Worm (Caenorhabditis elegans): Measurements from ENCODE around the gene irld-50.
A peak's percentile ranks its signal among the peaks of the same experiment; 100 is the strongest.

irld-50 gene

ce11 chrII:2943966-2944365 lies at the start of gene irld-50, which contains the start of gene irld-49:
Gene irld-50 (minus strand): TSS chrII:2944066.
Gene irld-49 (plus strand): TSS chrII:2944176.
- TF ChIP-seq gmeb-1 (tag; optimal IDR thresholded peaks at IDR 0.05), result no peak
- no peak for TF ChIP-seq sem-4 (tag; optimal IDR thresholded peaks at IDR 0.05)
- no peak for TF ChIP-seq mbf-1 (tag; optimal IDR thresholded peaks at IDR 0.05)
- no peak for TF ChIP-seq nhr-237 (tag; optimal IDR thresholded peaks at IDR 0.05)
- TF ChIP-seq ama-1 (optimal IDR thresholded peaks at IDR 0.05), result no peak
- no peak for TF ChIP-seq lin-11 (tag; optimal IDR thresholded peaks at IDR 0.05)
- no peak for TF ChIP-seq nhr-12 (tag; optimal IDR thresholded peaks at IDR 0.05)
- no peak for TF ChIP-seq mdl-1 (tag; optimal IDR thresholded peaks at IDR 0.05)
- no peak for TF ChIP-seq snpc-4 (tag; optimal IDR thresholded peaks at IDR 0.05)
- no peak for TF ChIP-seq nhr-21 (tag; optimal IDR thresholded peaks at IDR 0.05)
- TF ChIP-seq egl-27 (tag; optimal IDR thresholded peaks at IDR 0.05), result no peak

- TF ChIP-seq ceh-16 (tag; optimal IDR thresholded peaks at IDR 0.05) (no peak), mbf-1 (tag; optimal IDR thresholded peaks at IDR 0.05) (no peak), unc-62 (GFP tag; optimal IDR thresholded peaks at IDR 0.05) (no peak), blmp-1 (tag; optimal IDR thresholded peaks at IDR 0.05; ENCODE audit: insufficient read depth) (no peak), nhr-25 (tag; optimal IDR thresholded peaks at IDR 0.05) (no peak), ama-1 (optimal IDR thresholded peaks at IDR 0.05) (no peak), sma-9 (GFP tag; optimal IDR thresholded peaks at IDR 0.05) (no peak), sma-9 (tag; optimal IDR thresholded peaks at IDR 0.05) (no peak), unc-39 (tag; optimal IDR thresholded peaks at IDR 0.05) (no peak), ztf-1 (GFP tag; conservative IDR thresholded peaks at IDR 0.05) (no peak), nhr-6 (tag; optimal IDR thresholded peaks at IDR 0.05) (no peak), nhr-23 (tag; optimal IDR thresholded peaks at IDR 0.05) (no peak), nhr-10 (tag; optimal IDR thresholded peaks at IDR 0.05) (no peak), ceh-82 (tag; optimal IDR thresholded peaks at IDR 0.05) (no peak), nhr-77 (tag; optimal IDR thresholded peaks at IDR 0.05) (no peak), gmeb-1 (tag; optimal IDR thresholded peaks at IDR 0.05) (no peak)
Measured at ce11 chrII:2992300-2992699, 48.4 kb upstream of the irld-50 start.

ce11 chrII:2991555-2992083 lies 47.8 kb upstream of the irld-50 start, which contains the start of gene K08A2.2:
Gene K08A2.2 (plus strand): TSS chrII:2991605.
- TF ChIP-seq unc-55 (GFP tag; optimal IDR thresholded peaks at IDR 0.05), result peak; percentile 17
- no peak for TF ChIP-seq ztf-1 (GFP tag; conservative IDR thresholded peaks at IDR 0.05)

ce11 chrII:2990089-2990488 lies 46.2 kb upstream of the irld-50 start:
- TF ChIP-seq ztf-4 (tag; optimal IDR thresholded peaks at IDR 0.05) (no peak), ZK546.5 (tag; optimal IDR thresholded peaks at IDR 0.05) (no peak), mab-5 (tag; optimal IDR thresholded peaks at IDR 0.05) (no peak), lin-39 (tag; optimal IDR thresholded peaks at IDR 0.05) (no peak), nhr-6 (tag; optimal IDR thresholded peaks at IDR 0.05) (no peak)

- TF ChIP-seq unc-39 (tag; optimal IDR thresholded peaks at IDR 0.05), result no peak
- no peak for TF ChIP-seq mbf-1 (tag; optimal IDR thresholded peaks at IDR 0.05)
- no peak for TF ChIP-seq nhr-23 (tag; optimal IDR thresholded peaks at IDR 0.05)
- TF ChIP-seq dmd-4 (tag; optimal IDR thresholded peaks at IDR 0.05), result no peak
- peak; percentile 76 for TF ChIP-seq sma-9 (GFP tag; optimal IDR thresholded peaks at IDR 0.05)
- TF ChIP-seq sma-9 (tag; optimal IDR thresholded peaks at IDR 0.05), result no peak
- no peak for TF ChIP-seq elt-3 (tag; optimal IDR thresholded peaks at IDR 0.05)
- peak; percentile 41 for TF ChIP-seq unc-55 (GFP tag; optimal IDR thresholded peaks at IDR 0.05)
- TF ChIP-seq sma-3 (GFP tag; optimal IDR thresholded peaks at IDR 0.05), result no peak
- TF ChIP-seq R02D3.7 (tag; optimal IDR thresholded peaks at IDR 0.05), result no peak
- no peak for TF ChIP-seq aly-2 (tag; optimal IDR thresholded peaks at IDR 0.05)
- no peak for TF ChIP-seq mab-5 (tag; optimal IDR thresholded peaks at IDR 0.05)
- no peak for TF ChIP-seq egl-27 (tag; optimal IDR thresholded peaks at IDR 0.05)
- no peak for TF ChIP-seq Y55F3AM.14 (GFP tag; optimal IDR thresholded peaks at IDR 0.05)
- no peak for TF ChIP-seq nhr-237 (tag; optimal IDR thresholded peaks at IDR 0.05)
- TF ChIP-seq ztf-1 (GFP tag; conservative IDR thresholded peaks at IDR 0.05), result no peak
- TF ChIP-seq crh-2 (tag; optimal IDR thresholded peaks at IDR 0.05), result peak; percentile 34
- no peak for TF ChIP-seq nhr-25 (tag; optimal IDR thresholded peaks at IDR 0.05)
- no peak for TF ChIP-seq sem-4 (tag; optimal IDR thresholded peaks at IDR 0.05)
- TF ChIP-seq mdl-1 (tag; optimal IDR thresholded peaks at IDR 0.05), result no peak
- peak; percentile 23 for TF ChIP-seq C34F6.9 (tag; optimal IDR thresholded peaks at IDR 0.05)
- no peak for TF ChIP-seq ama-1 (optimal IDR thresholded peaks at IDR 0.05)
- no peak for TF ChIP-seq fos-1 (tag; optimal IDR thresholded peaks at IDR 0.05)
- TF ChIP-seq nhr-11 (tag; optimal IDR thresholded peaks at IDR 0.05), result no peak
- no peak for TF ChIP-seq alr-1 (tag; optimal IDR thresholded peaks at IDR 0.05)
- TF ChIP-seq ZK546.5 (tag; optimal IDR thresholded peaks at IDR 0.05), result no peak
- TF ChIP-seq blmp-1 (tag; optimal IDR thresholded peaks at IDR 0.05; ENCODE audit: insufficient read depth), result no peak
- no peak for TF ChIP-seq ztf-4 (tag; optimal IDR thresholded peaks at IDR 0.05)
- TF ChIP-seq ztf-11 (tag; optimal IDR thresholded peaks at IDR 0.05), result no peak
- peak; percentile 69 for TF ChIP-seq F13H6.1 (tag; optimal IDR thresholded peaks at IDR 0.05)
- TF ChIP-seq zag-1 (tag; optimal IDR thresholded peaks at IDR 0.05), result no peak
- no peak for TF ChIP-seq nhr-6 (tag; optimal IDR thresholded peaks at IDR 0.05)
- TF ChIP-seq lin-39 (tag; optimal IDR thresholded peaks at IDR 0.05), result no peak
- no peak for TF ChIP-seq elt-1 (tag; optimal IDR thresholded peaks at IDR 0.05)
Measured at ce11 chrII:2987854-2988350, 44.0 kb upstream of the irld-50 start, which contains the start of gene lido-7. Gene lido-7 (plus strand): TSS chrII:2988300.

Measured in whole organism, L2 larva.